Fruit fly (Drosophila melanogaster) Kc167 (cell line): ENCODE measurements around the gene Pdp1.

Experiments used
- Myc ChIP-seq: fragments of >200 bp; optimal IDR thresholded peaks from 2 replicates; lab custom pipeline; 2017; ENCODE audit warnings: missing external identifiers
- insv ChIP-seq: fragments of >200 bp; optimal IDR thresholded peaks from 3 replicates; lab custom pipeline; 2018; ENCODE audit warnings: missing external identifiers
- psq ChIP-seq: fragments of >200 bp; optimal IDR thresholded peaks from 2 replicates; lab custom pipeline; 2017; ENCODE audit warnings: missing external identifiers
- ttk ChIP-seq: sonication (Bioruptor generic); optimal IDR thresholded peaks from 2 replicates; lab custom pipeline; 2017; ENCODE audit warnings: missing external identifiers

DNA sequence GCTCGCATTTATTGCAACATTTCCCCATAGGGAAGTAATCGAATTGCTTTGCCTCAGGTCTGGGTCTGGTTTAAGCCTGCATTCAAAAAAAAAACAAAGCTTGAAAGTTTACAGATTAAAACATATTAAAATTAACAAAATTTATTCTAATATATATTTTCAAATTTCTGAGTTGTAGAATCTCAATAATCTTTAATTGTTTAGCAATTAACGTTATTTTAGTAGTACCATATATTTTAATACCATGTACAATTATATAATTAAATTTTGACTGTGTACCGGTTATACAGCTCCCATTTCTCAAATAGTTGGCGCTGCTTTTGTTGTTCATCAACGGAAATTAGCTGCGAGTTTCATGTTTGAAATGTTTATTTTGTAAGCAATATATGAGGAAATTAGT is 56.2 kb downstream of the Pdp1 start:
- TF ChIP-seq psq (lab: Kevin White, UChicago) (no peak), insv (no peak), Myc (lab: Kevin White, UChicago) (no peak), ttk (no peak)
